Fruit fly (Drosophila melanogaster) whole organism, prepupa: ENCODE results near the gene gdl-ORF39.

Experiments
- Blimp-1 ChIP-seq: fragments of 200-800 bp; sonication (Bioruptor generic); optimal IDR thresholded peaks from 3 replicates; lab custom pipeline; 2017; ENCODE audit warnings: missing biosample characterization, missing genetic modification characterization, mild to moderate bottlenecking, moderate library complexity, missing genetic modification reagents
- CG10631 ChIP-seq: fragments of 200-800 bp; sonication (Bioruptor generic); optimal IDR thresholded peaks from 2 replicates; lab custom pipeline; 2016; ENCODE audit warnings: missing biosample characterization, missing genetic modification characterization
- CG15336 ChIP-seq: fragments of 200-800 bp; sonication (Bioruptor generic); IDR thresholded peaks from 2 replicates; pipeline ENCODE4 v1.3.6; 2022; ENCODE audit warnings: missing biosample characterization, missing genetic modification characterization
- CG1621 ChIP-seq: fragments of 200-800 bp; sonication (Bioruptor generic); optimal IDR thresholded peaks from 3 replicates; lab custom pipeline; 2018; ENCODE audit warnings: missing biosample characterization, mild to moderate bottlenecking, missing genetic modification characterization
- CG3032 ChIP-seq: fragments of 200-800 bp; optimal IDR thresholded peaks from 2 replicates; lab custom pipeline; 2019; ENCODE audit warnings: missing biosample characterization, mild to moderate bottlenecking, missing genetic modification characterization, moderate library complexity
- CG3919 ChIP-seq: fragments of 200-800 bp; sonication (Bioruptor generic); optimal IDR thresholded peaks from 3 replicates; lab custom pipeline; 2016; ENCODE audit warnings: missing biosample characterization, missing genetic modification characterization
- CG4318 ChIP-seq: fragments of 200-800 bp; sonication (Bioruptor generic); optimal IDR thresholded peaks from 3 replicates; lab custom pipeline; 2017; ENCODE audit warnings: missing biosample characterization, mild to moderate bottlenecking, missing genetic modification characterization
- CG6808 ChIP-seq: fragments of 200-800 bp; sonication (Bioruptor generic); optimal IDR thresholded peaks from 3 replicates; lab custom pipeline; 2017; ENCODE audit warnings: missing biosample characterization, missing genetic modification characterization, mild to moderate bottlenecking, moderate library complexity, missing genetic modification reagents
- CG7368 ChIP-seq: fragments of 200-800 bp; sonication (Bioruptor generic); optimal IDR thresholded peaks from 3 replicates; lab custom pipeline; 2016; ENCODE audit warnings: missing biosample characterization, missing genetic modification characterization
- CG8119 ChIP-seq: fragments of 200-800 bp; sonication (Bioruptor generic); IDR thresholded peaks from 3 replicates; pipeline ENCODE4 v1.3.6; 2022; ENCODE audit warnings: missing biosample characterization, missing genetic modification characterization
- CG9139 ChIP-seq: fragments of 200-800 bp; sonication (Bioruptor generic); optimal IDR thresholded peaks from 3 replicates; lab custom pipeline; 2017; ENCODE audit warnings: missing biosample characterization, mild to moderate bottlenecking, missing genetic modification characterization
- Eip78C ChIP-seq: fragments of 200-800 bp; sonication (Bioruptor generic); peaks from one replicate; lab custom pipeline; 2016; ENCODE audit warnings: missing biosample characterization, missing genetic modification characterization
- Hr38 ChIP-seq: sonication (Bioruptor generic); optimal IDR thresholded peaks from 2 replicates; lab custom pipeline; 2016; ENCODE audit warnings: missing biosample characterization, missing genetic modification characterization
- Hr4 ChIP-seq: fragments of 200-800 bp; sonication (Bioruptor generic); optimal IDR thresholded peaks from 3 replicates; lab custom pipeline; 2016; ENCODE audit warnings: missing biosample characterization, missing genetic modification characterization
- Lpt ChIP-seq: fragments of 200-800 bp; sonication (Bioruptor generic); optimal IDR thresholded peaks from 3 replicates; lab custom pipeline; 2016; ENCODE audit warnings: missing biosample characterization, missing genetic modification characterization
- Met ChIP-seq: fragments of 200-800 bp; sonication (Bioruptor generic); optimal IDR thresholded peaks from 3 replicates; lab custom pipeline; 2016; ENCODE audit warnings: missing biosample characterization, missing genetic modification characterization
- Smox ChIP-seq: fragments of 200-800 bp; sonication (Bioruptor generic); optimal IDR thresholded peaks from 3 replicates; lab custom pipeline; 2016; ENCODE audit warnings: missing biosample characterization, missing genetic modification characterization
- Sox14 ChIP-seq: fragments of 200-800 bp; sonication (Bioruptor generic); optimal IDR thresholded peaks from 3 replicates; lab custom pipeline; 2016; ENCODE audit warnings: missing biosample characterization, missing genetic modification characterization
- Sox15 ChIP-seq: fragments of 200-800 bp; sonication (Bioruptor generic); optimal IDR thresholded peaks from 3 replicates; lab custom pipeline; 2016; ENCODE audit warnings: missing biosample characterization, missing genetic modification characterization
- achi ChIP-seq: fragments of 200-800 bp; sonication (Bioruptor generic); optimal IDR thresholded peaks from 3 replicates; lab custom pipeline; 2016; ENCODE audit warnings: missing biosample characterization, missing genetic modification characterization
- acj6 ChIP-seq: fragments of 200-800 bp; sonication (Bioruptor generic); optimal IDR thresholded peaks from 3 replicates; lab custom pipeline; 2016; ENCODE audit warnings: missing biosample characterization, missing genetic modification characterization
- cyc ChIP-seq: fragments of 200-800 bp; sonication (Bioruptor generic); optimal IDR thresholded peaks from 3 replicates; lab custom pipeline; 2016; ENCODE audit warnings: missing biosample characterization, missing genetic modification characterization
- esn ChIP-seq: fragments of 200-800 bp; sonication (Bioruptor generic); optimal IDR thresholded peaks from 2 replicates; lab custom pipeline; 2016; ENCODE audit warnings: missing biosample characterization, mild to moderate bottlenecking, missing genetic modification characterization, moderate library complexity
- fd59A ChIP-seq: fragments of 200-800 bp; sonication (Bioruptor generic); optimal IDR thresholded peaks from 2 replicates; lab custom pipeline; 2017; ENCODE audit warnings: missing biosample characterization, mild to moderate bottlenecking, missing genetic modification characterization, missing genetic modification reagents
- fd85E ChIP-seq: fragments of 200-800 bp; sonication (Bioruptor generic); optimal IDR thresholded peaks from 3 replicates; lab custom pipeline; 2016; ENCODE audit warnings: missing biosample characterization, missing genetic modification characterization
- lz ChIP-seq: fragments of 200-800 bp; sonication (Bioruptor generic); optimal IDR thresholded peaks from 3 replicates; lab custom pipeline; 2016; ENCODE audit warnings: missing biosample characterization, missing genetic modification characterization
- net ChIP-seq: fragments of 200-800 bp; sonication (Bioruptor generic); optimal IDR thresholded peaks from 3 replicates; lab custom pipeline; 2016; ENCODE audit warnings: missing biosample characterization, missing genetic modification characterization
- salr ChIP-seq, 2 experiments: fragments of 200-800 bp; sonication (Bioruptor generic); optimal IDR thresholded peaks; 3 replicates each; lab custom pipeline; 2016 to 2018; ENCODE audit warnings: missing biosample characterization in 2 of 2, missing genetic modification characterization in 2 of 2, mild to moderate bottlenecking in 1 of 2
- ss ChIP-seq, 2 experiments: fragments of 200-800 bp; sonication (Bioruptor generic); optimal IDR thresholded peaks; 2 replicates in 1 of 2; 3 replicates in 1 of 2; lab custom pipeline; 2017 to 2018; ENCODE audit warnings: mild to moderate bottlenecking in 2 of 2, missing biosample characterization in 2 of 2, missing genetic modification characterization in 2 of 2, moderate library complexity in 1 of 2
- vri ChIP-seq: fragments of 200-800 bp; sonication (Bioruptor generic); optimal IDR thresholded peaks from 3 replicates; lab custom pipeline; 2016; ENCODE audit warnings: missing biosample characterization, mild to moderate bottlenecking, missing genetic modification characterization

The gdl-ORF39 gene

DNA sequence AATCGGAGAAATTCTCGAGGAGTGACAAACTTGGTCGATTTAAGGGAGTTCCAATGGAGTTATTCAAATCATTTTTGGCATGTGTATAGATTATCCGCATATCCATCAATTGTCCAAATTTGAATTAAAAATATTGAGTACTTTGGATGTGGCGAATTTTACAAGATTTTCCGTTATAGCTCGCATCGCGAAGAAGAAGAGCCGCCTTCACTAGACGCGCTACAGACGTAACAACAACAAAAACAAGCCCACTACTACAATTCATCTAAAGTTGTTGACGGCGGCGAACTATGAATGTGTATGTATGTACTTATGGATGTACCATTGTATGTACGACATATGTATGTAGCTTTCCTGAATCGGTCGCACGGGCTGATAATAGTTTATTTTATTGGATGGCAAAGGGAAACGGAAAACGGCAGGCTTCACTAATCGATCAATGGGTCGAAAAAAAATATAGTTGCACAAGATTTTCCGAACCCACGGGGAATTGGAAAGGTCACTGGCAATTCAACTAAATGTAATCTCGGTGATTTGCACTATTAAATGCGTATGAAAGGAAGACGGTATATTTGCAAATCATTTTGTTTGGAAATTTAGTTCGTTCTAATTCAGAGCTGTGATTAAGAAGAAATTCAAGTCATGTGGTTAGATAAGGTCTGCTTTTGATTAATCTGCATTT, 5.7 kb downstream of the gdl-ORF39 start:
- no peak for TF ChIP-seq Sox14 (GFP tag; lab: Kevin White, UChicago)
- peak; percentile 22; the same call in 1 of the 2 replicates for TF ChIP-seq CG15336
- peak; percentile 17 for TF ChIP-seq Lpt (GFP tag; lab: Kevin White, UChicago)
- peak; percentile 11 for TF ChIP-seq Eip78C (GFP tag; lab: Kevin White, UChicago)

DNA sequence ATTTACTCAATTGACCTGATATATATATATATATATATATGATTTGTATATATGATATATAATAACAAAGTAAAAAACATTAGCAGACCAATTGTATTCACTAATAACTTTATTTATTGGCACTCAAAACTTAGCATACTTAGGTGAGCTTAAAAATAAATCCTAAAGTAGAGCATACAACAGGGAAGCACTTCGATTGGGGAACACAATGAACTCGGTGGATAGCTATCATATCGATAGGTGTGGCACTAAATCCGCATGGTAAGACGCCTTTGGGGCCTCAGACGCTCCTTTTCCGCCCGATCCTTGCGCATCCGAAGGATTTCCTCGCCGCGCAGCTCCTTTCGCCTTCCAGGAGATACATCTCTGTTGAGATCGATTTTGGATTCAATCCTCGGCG, 7.2 kb downstream of the gdl-ORF39 start:
- no peak for TF ChIP-seq Lpt (GFP tag; lab: Kevin White, UChicago)
- TF ChIP-seq CG9139 (GFP tag; lab: Kevin White, UChicago): no peak
- no peak for TF ChIP-seq CG3032 (tag; lab: Kevin White, UChicago)
- TF ChIP-seq Hr38 (GFP tag; lab: Kevin White, UChicago): no peak
- no peak for TF ChIP-seq esn (GFP tag; lab: Kevin White, UChicago)
- no peak for TF ChIP-seq CG1621 (tag; lab: Kevin White, UChicago)
- TF ChIP-seq fd59A (GFP tag; lab: Kevin White, UChicago): no peak
- no peak for TF ChIP-seq Smox
- no peak for TF ChIP-seq vri (GFP tag; lab: Kevin White, UChicago)
- no peak for TF ChIP-seq achi (GFP tag; lab: Kevin White, UChicago)
- no peak for TF ChIP-seq Eip78C (GFP tag; lab: Kevin White, UChicago)

DNA sequence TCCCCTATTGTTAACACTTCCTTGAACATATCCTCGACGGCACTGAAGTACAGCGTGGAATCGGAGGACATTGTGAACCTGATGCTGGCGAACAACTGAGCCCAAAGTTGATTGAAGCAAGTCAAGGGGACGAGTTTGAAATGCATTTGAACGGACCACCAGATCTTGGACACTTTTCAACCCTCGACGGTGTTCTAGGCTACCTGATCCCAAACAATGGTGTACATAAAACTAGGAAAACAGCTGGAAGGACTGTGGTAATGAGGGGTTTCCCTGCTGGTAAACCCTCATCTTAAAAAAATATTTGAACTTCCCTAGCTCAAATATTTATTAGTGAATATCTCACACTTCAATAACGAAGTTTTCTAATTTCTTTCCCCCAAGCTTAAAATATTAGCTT, 7.7 kb downstream of the gdl-ORF39 start, which contains the start of gene CG13454:
CG13454 (minus strand) TSS at position 101 of the 400 bp plus-strand sequence.
- no peak for TF ChIP-seq CG6808 (GFP tag; lab: Kevin White, UChicago)
- TF ChIP-seq acj6 (GFP tag; lab: Kevin White, UChicago): no peak
- TF ChIP-seq Hr38 (GFP tag; lab: Kevin White, UChicago): no peak

DNA sequence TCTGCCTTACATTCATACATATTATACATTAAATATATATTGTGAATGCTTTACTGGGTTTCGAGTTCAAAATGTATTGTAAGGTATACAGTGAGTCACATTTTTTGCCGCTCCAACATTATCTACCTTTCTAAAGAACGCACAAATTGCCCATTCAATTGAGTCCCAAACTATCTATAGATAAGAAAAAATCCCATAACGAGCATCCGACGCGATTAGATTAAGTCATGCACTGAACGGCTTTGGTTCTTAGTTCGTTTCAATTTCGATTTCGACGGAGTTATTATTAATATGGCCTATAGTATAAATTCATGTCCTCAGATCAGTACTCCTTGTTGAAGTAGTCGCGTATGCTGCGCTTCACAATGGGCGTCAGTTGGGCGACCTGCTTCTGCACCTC, 8.3 kb downstream of the gdl-ORF39 start:
- TF ChIP-seq Eip78C (GFP tag; lab: Kevin White, UChicago) (no peak), CG15336 (no peak), CG10631 (no peak), vri (GFP tag; lab: Kevin White, UChicago) (no peak), CG8119 (no peak), fd59A (GFP tag; lab: Kevin White, UChicago) (no peak), net (GFP tag; lab: Kevin White, UChicago) (no peak), Met (GFP tag; lab: Kevin White, UChicago) (no peak), Hr4 (GFP tag; lab: Kevin White, UChicago) (no peak), CG3032 (tag; lab: Kevin White, UChicago) (no peak), fd85E (no peak), lz (no peak), CG1621 (tag; lab: Kevin White, UChicago) (no peak), esn (GFP tag; lab: Kevin White, UChicago) (no peak), CG7368 (GFP tag; lab: Kevin White, UChicago) (no peak), Sox15 (GFP tag; lab: Kevin White, UChicago) (no peak), cyc (no peak), CG3919 (GFP tag; lab: Kevin White, UChicago) (no peak), Blimp-1 (no peak)

DNA sequence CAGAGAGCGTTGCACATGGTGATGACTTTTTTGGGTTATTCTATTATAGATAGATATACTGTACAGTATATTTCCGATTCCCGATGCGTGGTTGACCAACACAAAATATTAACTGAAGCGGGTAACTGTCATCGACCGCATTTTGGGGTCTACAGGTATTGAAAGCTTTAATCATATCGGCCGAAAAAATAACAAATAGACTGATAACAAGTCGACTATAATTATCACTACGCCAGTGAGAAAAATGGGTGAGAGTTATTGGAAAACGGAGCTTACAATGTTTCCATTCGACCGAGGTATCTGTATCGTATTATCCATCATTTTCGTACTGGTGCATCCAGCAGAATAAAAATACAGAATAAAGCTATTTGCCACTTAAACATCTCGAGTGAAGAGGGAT, 9.1 kb downstream of the gdl-ORF39 start:
- peak; percentile 38 for TF ChIP-seq vri (GFP tag; lab: Kevin White, UChicago)
- no peak for TF ChIP-seq CG4318
- TF ChIP-seq, all 60 proteins: peak for 1

DNA sequence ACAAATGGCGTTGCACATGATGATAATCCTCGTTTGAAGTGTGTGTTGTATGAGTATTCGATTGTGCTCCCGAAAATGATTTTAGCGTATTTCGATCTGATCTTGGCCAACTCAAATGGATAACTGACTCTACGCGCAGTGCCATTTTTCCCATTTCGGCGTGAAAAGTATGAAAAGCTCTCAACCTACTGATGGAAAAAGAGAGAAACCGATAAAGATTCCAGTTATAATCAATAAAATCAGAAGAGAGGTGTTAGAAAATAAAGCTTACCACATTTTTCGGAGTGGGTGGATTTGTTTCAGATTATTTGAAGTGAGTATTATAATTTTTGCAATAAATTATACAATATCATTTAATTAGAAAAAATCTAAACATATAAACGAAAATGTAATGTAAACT, 10.2 kb downstream of the gdl-ORF39 start, which contains the start of gene mex1:
mex1 (minus strand) TSS at position 101 of the 400 bp plus-strand sequence.
- no peak for TF ChIP-seq salr (GFP tag; optimal IDR thresholded peaks at IDR 0.05; lab: Kevin White, UChicago)
- no peak for TF ChIP-seq ss (GFP tag; optimal IDR thresholded peaks at IDR 0.05; lab: Kevin White, UChicago)
- TF ChIP-seq, all 60 proteins: peak for 0
